Fruit fly (Drosophila melanogaster): Measurements from ENCODE around the gene PolD1.

PolD1 gene

dm6 chr3L:15987635-15988034 lies at the start of gene PolD1:
Gene PolD1 (minus strand): TSS chr3L:15987815.
- TF ChIP-seq woc (GFP tag; optimal IDR thresholded peaks at IDR 0.05) = no peak
- no peak for TF ChIP-seq Jra (GFP tag; optimal IDR thresholded peaks at IDR 0.05)
- no peak for TF ChIP-seq sage (GFP tag; optimal IDR thresholded peaks at IDR 0.05)
- no peak for TF ChIP-seq Myc (optimal IDR thresholded peaks at IDR 0.05)
- no peak for TF ChIP-seq CrebA (GFP tag; optimal IDR thresholded peaks at IDR 0.05; ENCODE audit: borderline replicate concordance)
- TF ChIP-seq HLH106 (tag; optimal IDR thresholded peaks at IDR 0.05) = no peak
- TF ChIP-seq pan (optimal IDR thresholded peaks at IDR 0.05) = no peak
- no peak for TF ChIP-seq dmrt93B (GFP tag; optimal IDR thresholded peaks at IDR 0.05)
- TF ChIP-seq br (GFP tag; optimal IDR thresholded peaks at IDR 0.05) = no peak
- no peak for TF ChIP-seq tai (GFP tag; optimal IDR thresholded peaks at IDR 0.05)
- TF ChIP-seq CG9705 (GFP tag; optimal IDR thresholded peaks at IDR 0.05) = no peak
- no peak for TF ChIP-seq Hr78 (GFP tag; optimal IDR thresholded peaks at IDR 0.05)

- TF ChIP-seq Vsx2 (GFP tag; optimal IDR thresholded peaks at IDR 0.05; ENCODE audit: partially characterized antibody) = no peak
- peak; percentile 55 for TF ChIP-seq br (GFP tag; optimal IDR thresholded peaks at IDR 0.05)
- TF ChIP-seq dmrt93B (GFP tag; optimal IDR thresholded peaks at IDR 0.05) = peak; percentile 31
- TF ChIP-seq psq (GFP tag; optimal IDR thresholded peaks at IDR 0.05) = peak; percentile 21
- TF ChIP-seq CG9705 (GFP tag; optimal IDR thresholded peaks at IDR 0.05) = peak; percentile 4
- TF ChIP-seq dl (GFP tag; optimal IDR thresholded peaks at IDR 0.05; ENCODE audit: insufficient read depth in 1 of 2, partially characterized antibody in 2 of 2) = no peak
- no peak for TF ChIP-seq dsf (GFP tag; optimal IDR thresholded peaks at IDR 0.05; ENCODE audit: borderline replicate concordance)
- TF ChIP-seq Hr78 (GFP tag; optimal IDR thresholded peaks at IDR 0.05) = no peak
- peak; percentile 66 for TF ChIP-seq sv (GFP tag; optimal IDR thresholded peaks at IDR 0.05)
- no peak for TF ChIP-seq Rel (GFP tag; optimal IDR thresholded peaks at IDR 0.05)
- TF ChIP-seq Rel (tag; optimal IDR thresholded peaks at IDR 0.05) = peak; percentile 22
- TF ChIP-seq Abd-B (GFP tag; optimal IDR thresholded peaks at IDR 0.05) = no peak
- peak; percentile 31 for TF ChIP-seq CG32264 (GFP tag; optimal IDR thresholded peaks at IDR 0.05)
- TF ChIP-seq Dfd (GFP tag; optimal IDR thresholded peaks at IDR 0.05) = no peak
- TF ChIP-seq Hnf4 (GFP tag; optimal IDR thresholded peaks at IDR 0.05) = peak; percentile 57
- peak; percentile 39 for TF ChIP-seq woc (GFP tag; optimal IDR thresholded peaks at IDR 0.05)
- no peak for TF ChIP-seq Myc (optimal IDR thresholded peaks at IDR 0.05)
- TF ChIP-seq jim (GFP tag; optimal IDR thresholded peaks at IDR 0.05) = no peak
- peak; percentile 76 for TF ChIP-seq rgr (GFP tag; optimal IDR thresholded peaks at IDR 0.05)
- TF ChIP-seq foxo (GFP tag; optimal IDR thresholded peaks at IDR 0.05) = peak in 1 of 2 experiments; percentile 75
- TF ChIP-seq Mio (GFP tag; optimal IDR thresholded peaks at IDR 0.05) = no peak
- TF ChIP-seq ey (GFP tag; optimal IDR thresholded peaks at IDR 0.05) = peak; percentile 54
- TF ChIP-seq sage (GFP tag; optimal IDR thresholded peaks at IDR 0.05) = no peak
- peak; percentile 51 for TF ChIP-seq OdsH (GFP tag; optimal IDR thresholded peaks at IDR 0.05)
- peak; percentile 66 for TF ChIP-seq brk (GFP tag; optimal IDR thresholded peaks at IDR 0.05)
- TF ChIP-seq Dif (GFP tag; optimal IDR thresholded peaks at IDR 0.05; ENCODE audit: partially characterized antibody) = no peak
- no peak for TF ChIP-seq CrebA (GFP tag; optimal IDR thresholded peaks at IDR 0.05; ENCODE audit: borderline replicate concordance)
- TF ChIP-seq lola (GFP tag; optimal IDR thresholded peaks at IDR 0.05) = no peak
- TF ChIP-seq HLH106 (tag; optimal IDR thresholded peaks at IDR 0.05) = peak; percentile 63
- TF ChIP-seq tai (GFP tag; optimal IDR thresholded peaks at IDR 0.05) = peak; percentile 18
- peak; percentile 73 for TF ChIP-seq fru (GFP tag; optimal IDR thresholded peaks at IDR 0.05)
- TF ChIP-seq N (GFP tag; optimal IDR thresholded peaks at IDR 0.05) = no peak
- TF ChIP-seq Jra (GFP tag; optimal IDR thresholded peaks at IDR 0.05) = peak; percentile 52
- TF ChIP-seq h (GFP tag; optimal IDR thresholded peaks at IDR 0.05) = peak; percentile 70
- no peak for TF ChIP-seq GATAd (GFP tag; optimal IDR thresholded peaks at IDR 0.05)
- TF ChIP-seq Sp1 (GFP tag; optimal IDR thresholded peaks at IDR 0.05) = peak; percentile 47
- no peak for TF ChIP-seq usp (GFP tag; optimal IDR thresholded peaks at IDR 0.05)
- no peak for TF ChIP-seq pan (optimal IDR thresholded peaks at IDR 0.05)
- peak; percentile 46 for TF ChIP-seq Hr83 (GFP tag; optimal IDR thresholded peaks at IDR 0.05; ENCODE audit: poor library complexity, severe bottlenecking)
These were observed 49.4 kb upstream of the PolD1 start for dm6 chr3L:16037048-16037477.

- no peak for TF ChIP-seq Sp1 (GFP tag; optimal IDR thresholded peaks at IDR 0.05)
- no peak for TF ChIP-seq tai (GFP tag; optimal IDR thresholded peaks at IDR 0.05)
- TF ChIP-seq rgr (GFP tag; optimal IDR thresholded peaks at IDR 0.05) = no peak
- no peak for TF ChIP-seq GATAd (GFP tag; optimal IDR thresholded peaks at IDR 0.05)
These were observed 47.6 kb upstream of the PolD1 start, which contains the start of gene CG5895 for dm6 chr3L:16035185-16035584. Gene CG5895 (plus strand): TSS chr3L:16035485.

Data from whole organism, wandering third instar larva.